Worm (Caenorhabditis elegans) whole organism, young adult: ENCODE results near the gene str-15.

Experiments used
- C06A6.2 ChIP-seq: fragments of 200-800 bp; sonication (Bioruptor generic); conservative IDR thresholded peaks from 2 replicates; pipeline ENCODE4 v1.3.6; 2022; ENCODE audit warnings: missing genetic modification characterization, missing compliant biosample characterization
- K12H6.12 ChIP-seq: fragments of 200-800 bp; sonication (Bioruptor generic); optimal IDR thresholded peaks from 2 replicates; lab custom pipeline; 2018; ENCODE audit warnings: mild to moderate bottlenecking, missing genetic modification characterization, missing compliant biosample characterization
- dpl-1 ChIP-seq: fragments of 150-350 bp; optimal IDR thresholded peaks from 2 replicates; lab custom pipeline; 2014; ENCODE audit warnings: missing biosample characterization, missing genetic modification reagents, missing genetic modification characterization
- sptf-2 ChIP-seq: fragments of 200-800 bp; sonication (Bioruptor generic); optimal IDR thresholded peaks from 2 replicates; lab custom pipeline; 2018; ENCODE audit warnings: mild to moderate bottlenecking, missing genetic modification characterization, missing compliant biosample characterization
- ztf-28 ChIP-seq: fragments of 200-800 bp; sonication (Bioruptor generic); IDR thresholded peaks from 2 replicates; pipeline ENCODE4 v1.3.6; 2022; ENCODE audit warnings: missing genetic modification reagents, missing genetic modification characterization, missing compliant biosample characterization

- TF ChIP-seq ztf-28 (GFP tag; lab: Robert Waterston, UW) (no peak), K12H6.12 (no peak), C06A6.2 (GFP tag; lab: Robert Waterston, UW) (no peak), sptf-2 (no peak), dpl-1 (GFP tag; lab: Kevin White, UChicago) (no peak)
Measured at ce11 chrV:16483681-16484080, 25.1 kb upstream of the str-15 start, which contains the start of gene srh-139.
